Fruit fly (Drosophila melanogaster): ENCODE results near the gene CG43354.

Gene CG43354

DNA sequence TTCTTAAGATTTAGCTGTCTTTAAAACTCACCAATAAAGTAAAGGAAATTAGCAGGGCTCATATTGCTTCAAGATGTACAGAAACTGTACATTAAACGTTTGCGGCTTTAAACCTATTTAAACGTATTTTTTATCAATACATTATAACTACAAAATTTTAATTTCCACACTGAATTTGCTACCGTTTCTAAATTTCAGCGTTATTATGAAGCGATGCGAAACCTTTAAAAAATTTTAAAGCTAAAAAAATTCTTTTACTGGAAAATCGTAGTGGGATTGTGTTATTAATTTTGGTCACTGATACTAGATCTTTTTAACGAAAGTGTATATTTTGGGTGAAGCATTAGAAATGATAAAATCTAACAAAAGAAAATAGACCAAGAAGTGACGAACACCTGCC is at the start of gene CG43354:
CG43354 (minus strand) TSS at position 101 of the 400 bp plus-strand sequence.
- no peak for TF ChIP-seq Clk (GFP tag; optimal IDR thresholded peaks at IDR 0.05)
- TF ChIP-seq ovo (GFP tag; optimal IDR thresholded peaks at IDR 0.05) = no peak
- no peak for TF ChIP-seq kay (GFP tag; ENCODE audit: borderline replicate concordance)
- no peak for TF ChIP-seq CG33017 (tag; optimal IDR thresholded peaks at IDR 0.05)
- TF ChIP-seq CG7101 (tag; optimal IDR thresholded peaks at IDR 0.05) = no peak
- no peak for TF ChIP-seq CG1620 (GFP tag; optimal IDR thresholded peaks at IDR 0.05)
- TF ChIP-seq toe (GFP tag; optimal IDR thresholded peaks at IDR 0.05) = no peak
- no peak for TF ChIP-seq CG12768 (GFP tag; optimal IDR thresholded peaks at IDR 0.05)
- no peak for TF ChIP-seq Mnt (GFP tag; optimal IDR thresholded peaks at IDR 0.05)
- TF ChIP-seq cnc (optimal IDR thresholded peaks at IDR 0.05) = no peak
- no peak for TF ChIP-seq CG7045 (GFP tag; optimal IDR thresholded peaks at IDR 0.05)
- TF ChIP-seq Hr96 (GFP tag; optimal IDR thresholded peaks at IDR 0.05) = no peak
- TF ChIP-seq pad (GFP tag; optimal IDR thresholded peaks at IDR 0.05) = no peak

DNA sequence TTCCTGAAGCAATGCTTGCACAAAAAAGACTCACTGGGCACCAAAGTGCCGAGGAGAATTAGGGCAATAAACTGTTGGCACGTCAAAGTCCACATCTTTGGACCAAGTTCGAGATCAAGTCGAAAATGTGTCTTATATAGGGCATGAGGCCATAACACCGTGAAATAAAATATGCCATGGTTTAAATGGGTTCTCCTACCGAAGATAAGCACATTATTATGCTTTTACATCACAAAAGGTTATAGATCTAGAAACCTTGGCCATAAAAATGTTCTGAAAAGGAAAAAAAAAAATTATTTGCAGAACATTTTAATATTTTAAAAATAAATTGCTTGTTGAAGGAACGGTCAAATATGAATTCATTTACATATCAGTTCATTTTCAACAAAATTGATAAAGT is 49.7 kb upstream of the CG43354 start, which contains the start of gene Acp36DE:
Acp36DE (minus strand) TSS at position 101 of the 400 bp plus-strand sequence.
- no peak for TF ChIP-seq Clk (GFP tag; optimal IDR thresholded peaks at IDR 0.05)
- TF ChIP-seq ovo (GFP tag; optimal IDR thresholded peaks at IDR 0.05) = no peak
- TF ChIP-seq CG33017 (tag; optimal IDR thresholded peaks at IDR 0.05) = no peak
- TF ChIP-seq Crg-1 (GFP tag; optimal IDR thresholded peaks at IDR 0.05) = no peak
- TF ChIP-seq tj (GFP tag; optimal IDR thresholded peaks at IDR 0.05) = no peak
- TF ChIP-seq CG12768 (GFP tag; optimal IDR thresholded peaks at IDR 0.05) = no peak
- no peak for TF ChIP-seq CG7045 (GFP tag; optimal IDR thresholded peaks at IDR 0.05)
- TF ChIP-seq cic (GFP tag; optimal IDR thresholded peaks at IDR 0.05) = no peak
- TF ChIP-seq toe (GFP tag; optimal IDR thresholded peaks at IDR 0.05) = no peak
- TF ChIP-seq CG14711 (tag; optimal IDR thresholded peaks at IDR 0.05) = no peak

DNA sequence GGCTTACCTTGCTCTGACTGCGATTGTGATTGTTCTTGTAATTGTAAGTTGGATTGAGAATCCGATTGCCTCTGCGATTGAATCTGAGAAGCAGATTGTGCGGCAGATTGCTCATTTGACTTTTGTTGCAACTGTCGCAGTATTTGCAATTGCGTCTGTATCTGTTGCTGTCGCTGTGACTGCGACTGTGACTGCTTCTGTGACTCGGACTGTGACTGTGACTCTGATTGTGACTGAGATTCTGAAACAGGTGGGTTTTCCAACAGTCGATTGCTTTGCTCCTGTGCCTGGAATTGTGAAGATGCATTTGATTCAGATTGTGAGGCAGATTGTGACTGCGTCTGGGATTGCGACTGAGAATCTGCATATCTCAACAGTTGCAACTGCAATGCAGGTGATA is 48.8 kb upstream of the CG43354 start:
- TF ChIP-seq tj (GFP tag; optimal IDR thresholded peaks at IDR 0.05) (no peak), Mnt (GFP tag; optimal IDR thresholded peaks at IDR 0.05) (no peak), cic (GFP tag; optimal IDR thresholded peaks at IDR 0.05) (no peak), CG12768 (GFP tag; optimal IDR thresholded peaks at IDR 0.05) (no peak), Crg-1 (GFP tag; optimal IDR thresholded peaks at IDR 0.05) (no peak), pad (GFP tag; optimal IDR thresholded peaks at IDR 0.05) (no peak), toe (GFP tag; optimal IDR thresholded peaks at IDR 0.05) (no peak), cnc (optimal IDR thresholded peaks at IDR 0.05) (no peak), kay (GFP tag; ENCODE audit: borderline replicate concordance) (no peak), CG7045 (GFP tag; optimal IDR thresholded peaks at IDR 0.05) (no peak), CG14711 (tag; optimal IDR thresholded peaks at IDR 0.05) (no peak), ovo (GFP tag; optimal IDR thresholded peaks at IDR 0.05) (no peak), Hr96 (GFP tag; optimal IDR thresholded peaks at IDR 0.05) (no peak), CG33017 (tag; optimal IDR thresholded peaks at IDR 0.05) (no peak), bab1 (GFP tag; optimal IDR thresholded peaks at IDR 0.05) (no peak), CG5204 (GFP tag; optimal IDR thresholded peaks at IDR 0.05) (no peak), CG7101 (tag; optimal IDR thresholded peaks at IDR 0.05) (no peak)

DNA sequence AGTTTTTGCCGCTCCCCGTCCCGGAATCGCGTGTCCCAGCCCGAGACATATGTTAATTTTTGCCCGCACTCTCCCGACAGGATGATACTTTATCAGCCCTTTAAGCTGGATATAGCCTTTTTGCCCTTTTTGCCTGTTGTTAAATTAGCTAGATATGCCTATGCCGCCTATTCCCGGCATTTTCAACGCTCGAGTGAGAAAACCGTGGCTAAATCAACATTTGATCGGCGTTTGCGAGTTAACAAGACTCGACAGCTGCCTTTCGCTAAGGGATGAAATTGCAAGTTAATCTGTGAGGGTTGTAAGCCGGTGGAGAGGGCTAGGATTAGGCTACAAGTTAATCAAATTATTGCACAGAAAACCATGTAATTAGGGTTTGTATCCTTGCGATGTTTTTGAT is 46.3 kb upstream of the CG43354 start:
- TF ChIP-seq cic (GFP tag; optimal IDR thresholded peaks at IDR 0.05) (no peak), tj (GFP tag; optimal IDR thresholded peaks at IDR 0.05) (no peak), CG33017 (tag; optimal IDR thresholded peaks at IDR 0.05) (no peak), CG7101 (tag; optimal IDR thresholded peaks at IDR 0.05) (no peak), CG11617 (GFP tag; optimal IDR thresholded peaks at IDR 0.05) (no peak), CG14711 (tag; optimal IDR thresholded peaks at IDR 0.05) (no peak), bab1 (GFP tag; optimal IDR thresholded peaks at IDR 0.05) (no peak), kay (GFP tag; ENCODE audit: borderline replicate concordance) (no peak), pad (GFP tag; optimal IDR thresholded peaks at IDR 0.05) (no peak), Clk (GFP tag; optimal IDR thresholded peaks at IDR 0.05) (no peak), CG12768 (GFP tag; optimal IDR thresholded peaks at IDR 0.05) (no peak), ovo (GFP tag; optimal IDR thresholded peaks at IDR 0.05) (no peak), CG7045 (GFP tag; optimal IDR thresholded peaks at IDR 0.05) (no peak), toe (GFP tag; optimal IDR thresholded peaks at IDR 0.05) (no peak), Crg-1 (GFP tag; optimal IDR thresholded peaks at IDR 0.05) (no peak), Hr96 (GFP tag; optimal IDR thresholded peaks at IDR 0.05) (no peak), CG1620 (GFP tag; optimal IDR thresholded peaks at IDR 0.05) (no peak), Mnt (GFP tag; optimal IDR thresholded peaks at IDR 0.05) (no peak), CG5204 (GFP tag; optimal IDR thresholded peaks at IDR 0.05) (no peak)

DNA sequence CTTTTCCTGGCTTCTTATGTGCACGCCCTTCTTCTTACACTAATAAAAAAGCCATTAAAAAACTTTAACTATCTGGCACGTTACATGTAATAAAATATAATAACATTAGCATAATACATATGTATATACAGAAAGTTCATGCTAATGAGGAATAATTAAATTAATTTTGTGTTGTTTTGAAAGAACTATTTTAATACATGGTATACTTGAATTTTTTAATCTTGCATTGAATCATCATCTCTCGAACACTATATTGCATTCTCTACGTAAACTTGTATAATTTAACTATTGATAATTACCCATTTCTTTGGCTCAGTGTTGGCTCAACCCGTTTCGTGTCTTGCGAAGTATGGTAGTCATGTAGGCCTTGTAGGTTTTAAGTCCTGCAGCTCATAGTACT is 43.6 kb upstream of the CG43354 start:
- no peak for TF ChIP-seq Hr96 (GFP tag; optimal IDR thresholded peaks at IDR 0.05)
- TF ChIP-seq CG1620 (GFP tag; optimal IDR thresholded peaks at IDR 0.05) = no peak
- TF ChIP-seq Clk (GFP tag; optimal IDR thresholded peaks at IDR 0.05) = no peak

DNA sequence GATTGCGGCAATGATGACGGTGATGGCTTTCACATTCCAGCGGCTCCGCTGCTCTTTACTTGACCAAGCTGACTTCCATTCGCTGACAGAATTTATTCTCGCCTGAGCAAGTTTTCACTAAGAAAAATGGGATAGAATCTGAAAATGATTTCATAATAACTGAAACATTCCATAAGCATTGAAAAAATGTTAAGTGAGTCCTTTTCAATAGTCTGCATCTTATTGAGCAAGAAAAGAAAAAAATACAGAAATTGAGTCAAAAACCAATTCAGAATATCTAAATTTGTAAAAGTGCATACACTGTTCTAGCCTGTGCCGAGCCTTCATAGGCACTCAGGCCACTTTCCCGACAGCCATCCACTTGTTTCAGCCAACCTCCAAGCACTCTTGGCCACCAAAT is 39.4 kb upstream of the CG43354 start:
- TF ChIP-seq Crg-1 (GFP tag; optimal IDR thresholded peaks at IDR 0.05) (no peak), bab1 (GFP tag; optimal IDR thresholded peaks at IDR 0.05) (no peak), CG7101 (tag; optimal IDR thresholded peaks at IDR 0.05) (no peak), cic (GFP tag; optimal IDR thresholded peaks at IDR 0.05) (no peak), tj (GFP tag; optimal IDR thresholded peaks at IDR 0.05) (no peak), cnc (optimal IDR thresholded peaks at IDR 0.05) (no peak), toe (GFP tag; optimal IDR thresholded peaks at IDR 0.05) (no peak), Hr96 (GFP tag; optimal IDR thresholded peaks at IDR 0.05) (no peak), Mnt (GFP tag; optimal IDR thresholded peaks at IDR 0.05) (no peak), CG12768 (GFP tag; optimal IDR thresholded peaks at IDR 0.05) (no peak), CG7045 (GFP tag; optimal IDR thresholded peaks at IDR 0.05) (no peak), CG33017 (tag; optimal IDR thresholded peaks at IDR 0.05) (no peak)

DNA sequence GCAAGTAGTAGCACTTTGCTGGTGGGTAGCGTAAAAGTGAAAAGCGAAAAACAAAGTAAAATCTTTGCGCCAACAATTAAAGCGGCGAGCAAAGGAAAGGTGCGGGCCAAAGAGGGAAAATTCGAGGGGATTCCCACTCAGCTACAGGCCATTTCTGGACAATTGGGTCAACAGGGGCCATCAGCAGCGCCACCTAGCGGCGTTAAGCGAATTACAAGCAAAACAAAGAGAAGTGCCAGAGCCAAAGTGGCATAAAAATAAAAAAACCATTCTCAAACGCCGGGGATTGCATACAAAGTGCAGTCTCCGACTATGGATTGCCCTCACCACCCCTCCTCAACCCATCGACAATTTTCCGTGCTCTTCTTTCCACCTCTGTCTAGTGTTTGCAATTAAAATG is 38.7 kb upstream of the CG43354 start:
- TF ChIP-seq Clk (GFP tag; optimal IDR thresholded peaks at IDR 0.05) (no peak), Hr96 (GFP tag; optimal IDR thresholded peaks at IDR 0.05) (no peak), CG33017 (tag; optimal IDR thresholded peaks at IDR 0.05) (no peak), toe (GFP tag; optimal IDR thresholded peaks at IDR 0.05) (no peak), tj (GFP tag; optimal IDR thresholded peaks at IDR 0.05) (no peak), cic (GFP tag; optimal IDR thresholded peaks at IDR 0.05) (no peak), pad (GFP tag; optimal IDR thresholded peaks at IDR 0.05) (no peak), bab1 (GFP tag; optimal IDR thresholded peaks at IDR 0.05) (no peak), CG11617 (GFP tag; optimal IDR thresholded peaks at IDR 0.05) (no peak), CG14711 (tag; optimal IDR thresholded peaks at IDR 0.05) (no peak), ovo (GFP tag; optimal IDR thresholded peaks at IDR 0.05) (no peak), CG12768 (GFP tag; optimal IDR thresholded peaks at IDR 0.05) (no peak)
